Worm (Caenorhabditis elegans) whole organism, L4 larva: ENCODE results near the gene Y46G5A.28.

Experiments
- lin-39 ChIP-seq: fragments of 150-350 bp; optimal IDR thresholded peaks from 2 replicates; lab custom pipeline; 2014; ENCODE audit warnings: missing biosample characterization, missing genetic modification reagents, missing genetic modification characterization
- madf-9 ChIP-seq: fragments of 200-800 bp; sonication (Bioruptor generic); conservative IDR thresholded peaks from 2 replicates; pipeline ENCODE4 v1.3.6; 2022; ENCODE audit warnings: missing genetic modification reagents, missing genetic modification characterization, missing compliant biosample characterization
- pqm-1 ChIP-seq: sonication (generic microtip); optimal IDR thresholded peaks from 2 replicates; lab custom pipeline; 2017; ENCODE audit warnings: missing biosample characterization, missing genetic modification characterization

- TF ChIP-seq pqm-1 (tag; lab: Kevin White, UChicago) (no peak), lin-39 (no peak), madf-9 (no peak)
Observed at ce11 chrII:12865604-12866003, 15.4 kb downstream of the Y46G5A.28 start, which contains the start of gene snf-5.
